Worm (Caenorhabditis elegans): ENCODE measurements around the gene F25B4.7.
"Not testable (repeated sequence)": the region's sequence is repeated elsewhere in the genome, so short reads cannot be mapped to it uniquely, and the experiment has no call there.

The F25B4.7 gene

ce11 chrV:5666036-5666729, 20.8 kb downstream of the F25B4.7 start, which contains the start of gene C14C11.7:
C14C11.7 (minus strand) TSS chrV:5666086.
- TF ChIP-seq him-1 (tag; optimal IDR thresholded peaks at IDR 0.05) (no peak), W03F9.2 (tag; optimal IDR thresholded peaks at IDR 0.05) (no peak), dao-5 (tag; optimal IDR thresholded peaks at IDR 0.05) (no peak)

- not testable (repeated sequence) for TF ChIP-seq W03F9.2, dao-5, him-1 (tag; optimal IDR thresholded peaks at IDR 0.05)
Observed at ce11 chrV:5663317-5663716, 23.7 kb downstream of the F25B4.7 start, which contains the start of gene C14C11.1. C14C11.1 (plus strand) TSS chrV:5663617.

ce11 chrV:5660604-5661209, 26.3 kb downstream of the F25B4.7 start, which contains the start of the genes mut-14 and C14C11.2:
mut-14 (minus strand) TSS chrV:5660704.
C14C11.2 (plus strand) TSS chrV:5661159.
- TF ChIP-seq dao-5 (tag; optimal IDR thresholded peaks at IDR 0.05), result no peak
- TF ChIP-seq him-1 (tag; optimal IDR thresholded peaks at IDR 0.05), result no peak
- no peak for TF ChIP-seq W03F9.2 (tag; optimal IDR thresholded peaks at IDR 0.05)

- TF ChIP-seq dao-5 (tag; optimal IDR thresholded peaks at IDR 0.05) (no peak), W03F9.2 (tag; optimal IDR thresholded peaks at IDR 0.05) (no peak), him-1 (tag; optimal IDR thresholded peaks at IDR 0.05) (no peak)
Observed at ce11 chrV:5653990-5654499, 33.0 kb downstream of the F25B4.7 start, which contains the start of gene hex-2. hex-2 (plus strand) TSS chrV:5654449.

ce11 chrV:5651905-5652304, 35.1 kb downstream of the F25B4.7 start:
- TF ChIP-seq W03F9.2 (tag; optimal IDR thresholded peaks at IDR 0.05) (no peak), him-1 (tag; optimal IDR thresholded peaks at IDR 0.05) (no peak), dao-5 (tag; optimal IDR thresholded peaks at IDR 0.05) (no peak)

ce11 chrV:5647359-5647758, 39.7 kb downstream of the F25B4.7 start, which contains the start of gene C14C11.4:
C14C11.4 (plus strand) TSS chrV:5647610.
- TF ChIP-seq W03F9.2 (tag; optimal IDR thresholded peaks at IDR 0.05) (no peak), him-1 (tag; optimal IDR thresholded peaks at IDR 0.05) (no peak), dao-5 (tag; optimal IDR thresholded peaks at IDR 0.05) (no peak)

ce11 chrV:5644171-5644570, 42.9 kb downstream of the F25B4.7 start, which contains the start of gene srx-117:
srx-117 (plus strand) TSS chrV:5644471.
- TF ChIP-seq dao-5 (tag; optimal IDR thresholded peaks at IDR 0.05) (no peak), him-1 (tag; optimal IDR thresholded peaks at IDR 0.05) (no peak), W03F9.2 (tag; optimal IDR thresholded peaks at IDR 0.05) (no peak)
